Fruit fly (Drosophila melanogaster) whole organism, embryonic: Measurements from ENCODE around the gene CG43400.

Experiments
- Ada2b ChIP-seq: fragments of 200-800 bp; sonication (Bioruptor generic); IDR thresholded peaks from 2 replicates; pipeline ENCODE4 v1.3.6; 2022; ENCODE audit warnings: missing biosample characterization, missing genetic modification characterization
- CG10431 ChIP-seq: fragments of 200-800 bp; sonication (Bioruptor generic); optimal IDR thresholded peaks from 3 replicates; lab custom pipeline; 2018; ENCODE audit warnings: missing biosample characterization, mild to moderate bottlenecking, missing genetic modification characterization
- CG13424 ChIP-seq: fragments of 200-800 bp; sonication (Bioruptor generic); optimal IDR thresholded peaks from 2 replicates; lab custom pipeline; 2019; ENCODE audit warnings: missing biosample characterization, mild to moderate bottlenecking, missing genetic modification characterization, moderate library complexity
- CG17829 ChIP-seq: fragments of 200-800 bp; optimal IDR thresholded peaks from 2 replicates; lab custom pipeline; 2019; ENCODE audit warnings: missing biosample characterization, mild to moderate bottlenecking, missing genetic modification characterization, moderate library complexity
- CG2120 ChIP-seq: fragments of 200-800 bp; sonication (Bioruptor generic); optimal IDR thresholded peaks from 3 replicates; lab custom pipeline; 2016; ENCODE audit warnings: missing biosample characterization, missing genetic modification characterization
- CG3726 ChIP-seq: fragments of 200-800 bp; sonication (Bioruptor generic); IDR thresholded peaks from 3 replicates; pipeline ENCODE4, ENCODE4 v1.3.6; 2022; ENCODE audit warnings: missing biosample characterization, missing genetic modification characterization
- CG3847 ChIP-seq: fragments of 200-800 bp; sonication (Bioruptor generic); IDR thresholded peaks from 2 replicates; pipeline ENCODE4 v1.3.6; 2022; ENCODE audit warnings: missing biosample characterization, missing genetic modification characterization
- CG4730 ChIP-seq: fragments of 200-800 bp; sonication (Bioruptor generic); IDR thresholded peaks from 2 replicates; pipeline ENCODE4 v1.3.6; 2022; ENCODE audit warnings: missing biosample characterization, missing genetic modification characterization
- CG4820 ChIP-seq: fragments of 200-800 bp; sonication (Bioruptor generic); optimal IDR thresholded peaks from 3 replicates; lab custom pipeline; 2016; ENCODE audit warnings: missing biosample characterization, missing genetic modification characterization
- CG7357 ChIP-seq: fragments of 200-800 bp; sonication (Bioruptor generic); IDR thresholded peaks from 3 replicates; pipeline ENCODE4 v1.3.6; 2022; ENCODE audit warnings: missing biosample characterization, missing genetic modification characterization
- CG7987 ChIP-seq: fragments of 200-800 bp; sonication (Bioruptor generic); optimal IDR thresholded peaks from 2 replicates; lab custom pipeline; 2018; ENCODE audit warnings: missing biosample characterization, mild to moderate bottlenecking, missing genetic modification characterization, moderate library complexity
- CG8089 ChIP-seq: fragments of 200-800 bp; sonication (Bioruptor generic); optimal IDR thresholded peaks from 3 replicates; lab custom pipeline; 2016; ENCODE audit warnings: missing biosample characterization, missing genetic modification characterization
- CG8281 ChIP-seq: fragments of 200-800 bp; sonication (Bioruptor generic); optimal IDR thresholded peaks from 2 replicates; lab custom pipeline; 2018; ENCODE audit warnings: missing biosample characterization, mild to moderate bottlenecking, missing genetic modification characterization, moderate library complexity
- CG8359 ChIP-seq: fragments of 200-800 bp; sonication (Bioruptor generic); optimal IDR thresholded peaks from 2 replicates; lab custom pipeline; 2017; ENCODE audit warnings: missing biosample characterization, mild to moderate bottlenecking, missing genetic modification characterization, borderline replicate concordance
- CG9727 ChIP-seq: fragments of 200-800 bp; sonication (Bioruptor generic); optimal IDR thresholded peaks from 3 replicates; lab custom pipeline; 2017; ENCODE audit warnings: missing biosample characterization, mild to moderate bottlenecking, missing genetic modification characterization
- Doc2 ChIP-seq: fragments of 200-800 bp; sonication (Bioruptor generic); IDR thresholded peaks from 2 replicates; pipeline ENCODE4 v1.3.6; 2022; ENCODE audit warnings: missing biosample characterization, missing genetic modification characterization
- Fer2 ChIP-seq: fragments of 200-800 bp; sonication (Bioruptor generic); optimal IDR thresholded peaks from 2 replicates; lab custom pipeline; 2018; ENCODE audit warnings: missing biosample characterization, mild to moderate bottlenecking, missing genetic modification characterization, moderate library complexity
- Fer3 ChIP-seq: fragments of 200-800 bp; sonication (Bioruptor generic); optimal IDR thresholded peaks from 2 replicates; lab custom pipeline; 2018; ENCODE audit warnings: missing biosample characterization, mild to moderate bottlenecking, missing genetic modification characterization, moderate library complexity
- Gug ChIP-seq: fragments of 200-800 bp; sonication (Bioruptor generic); IDR thresholded peaks from 4 replicates; pipeline ENCODE4 v1.3.6; 2022; ENCODE audit warnings: missing biosample characterization, missing genetic modification characterization
- Hr3 ChIP-seq: fragments of 200-800 bp; sonication (Bioruptor generic); optimal IDR thresholded peaks from 3 replicates; lab custom pipeline; 2016; ENCODE audit warnings: missing biosample characterization, missing genetic modification characterization
- MTF-1 ChIP-seq: fragments of 200-800 bp; sonication (Bioruptor generic); optimal IDR thresholded peaks from 2 replicates; lab custom pipeline; 2018; ENCODE audit warnings: missing biosample characterization, mild to moderate bottlenecking, missing genetic modification characterization, borderline replicate concordance
- Side ChIP-seq: fragments of 200-800 bp; sonication (Bioruptor generic); optimal IDR thresholded peaks from 2 replicates; lab custom pipeline; 2016; ENCODE audit warnings: missing biosample characterization, missing genetic modification characterization
- Sox100B ChIP-seq: fragments of 200-800 bp; sonication (Bioruptor generic); optimal IDR thresholded peaks from 3 replicates; lab custom pipeline; 2018; ENCODE audit warnings: missing biosample characterization, mild to moderate bottlenecking, missing genetic modification characterization
- Stat92E ChIP-seq, 3 experiments: fragments of >200 bp in 2 of 3; fragments of 200-800 bp in 1 of 3; sonication (Bioruptor generic) in 1 of 3; optimal IDR thresholded peaks; 2 replicates each; lab custom pipeline; 2017 to 2019; ENCODE audit warnings: missing biosample characterization in 3 of 3, missing genetic modification characterization in 3 of 3, mild to moderate bottlenecking in 1 of 3, moderate library complexity in 1 of 3
- Vsx1 ChIP-seq: fragments of 200-800 bp; sonication (Bioruptor generic); optimal IDR thresholded peaks from 2 replicates; lab custom pipeline; 2017; ENCODE audit warnings: missing biosample characterization, mild to moderate bottlenecking, missing genetic modification characterization, missing genetic modification reagents
- aop ChIP-seq: fragments of 200-800 bp; sonication (Bioruptor generic); IDR thresholded peaks from 2 replicates; pipeline ENCODE4 v1.3.6; 2022; ENCODE audit warnings: missing biosample characterization, missing genetic modification characterization
- cato ChIP-seq: fragments of 200-800 bp; sonication (Bioruptor generic); optimal IDR thresholded peaks from 2 replicates; lab custom pipeline; 2016; ENCODE audit warnings: missing biosample characterization, missing genetic modification characterization, borderline replicate concordance
- chinmo ChIP-seq: fragments of 200-800 bp; sonication (Bioruptor generic); IDR thresholded peaks from 4 replicates; pipeline ENCODE4 v1.3.6; 2022; ENCODE audit warnings: missing biosample characterization, missing genetic modification characterization; ENCODE audit not compliant: partially characterized antibody
- dimm ChIP-seq: fragments of 200-800 bp; sonication (Bioruptor generic); IDR thresholded peaks from 2 replicates; pipeline ENCODE4 v1.3.6; 2022; ENCODE audit warnings: missing biosample characterization, missing genetic modification characterization
- ftz-f1 ChIP-seq: fragments of 200-800 bp; sonication (Bioruptor generic); optimal IDR thresholded peaks from 2 replicates; lab custom pipeline; 2016; ENCODE audit warnings: missing biosample characterization, missing genetic modification characterization
- h ChIP-seq: fragments of >200 bp; optimal IDR thresholded peaks from 2 replicates; lab custom pipeline; 2017
- her ChIP-seq: fragments of 200-800 bp; sonication (Bioruptor generic); optimal IDR thresholded peaks from 2 replicates; lab custom pipeline; 2016; ENCODE audit warnings: missing biosample characterization, missing genetic modification characterization
- hkb ChIP-seq, 2 experiments: fragments of 200-800 bp in 1 of 2; fragments of >200 bp in 1 of 2; sonication (Bioruptor generic) in 1 of 2; IDR thresholded peaks in 1 of 2; optimal IDR thresholded peaks in 1 of 2; 2 replicates each; pipeline versions ENCODE4 v1.3.6 to Lab custom; 2017 to 2022; ENCODE audit warnings: missing biosample characterization in 1 of 2, missing genetic modification characterization in 1 of 2
- jigr1 ChIP-seq: fragments of 200-800 bp; sonication (Bioruptor generic); IDR thresholded peaks from 3 replicates; pipeline ENCODE4 v1.3.6; 2022; ENCODE audit warnings: missing biosample characterization, missing genetic modification characterization
- kah ChIP-seq: fragments of 200-800 bp; sonication (Bioruptor generic); optimal IDR thresholded peaks from 2 replicates; lab custom pipeline; 2018; ENCODE audit warnings: missing biosample characterization, mild to moderate bottlenecking, missing genetic modification characterization
- lola ChIP-seq, 3 experiments: fragments of >200 bp in 2 of 3; fragments of 200-800 bp in 1 of 3; sonication (Bioruptor generic) in 1 of 3; optimal IDR thresholded peaks; 2 replicates each; lab custom pipeline; 2017 to 2019; ENCODE audit warnings: missing biosample characterization in 3 of 3, missing genetic modification characterization in 3 of 3, mild to moderate bottlenecking in 1 of 3, moderate library complexity in 1 of 3
- nau ChIP-seq: fragments of 200-800 bp; sonication (Bioruptor generic); optimal IDR thresholded peaks from 3 replicates; lab custom pipeline; 2017; ENCODE audit warnings: missing biosample characterization, mild to moderate bottlenecking, missing genetic modification characterization, missing genetic modification reagents
- nom ChIP-seq: fragments of 200-800 bp; sonication (Bioruptor generic); optimal IDR thresholded peaks from 2 replicates; lab custom pipeline; 2017; ENCODE audit warnings: missing biosample characterization, missing genetic modification characterization, mild to moderate bottlenecking, moderate library complexity, missing genetic modification reagents
- pros ChIP-seq: fragments of 200-800 bp; sonication (Bioruptor generic); optimal IDR thresholded peaks from 3 replicates; lab custom pipeline; 2019; ENCODE audit warnings: missing biosample characterization, mild to moderate bottlenecking, missing genetic modification characterization, moderate library complexity
- psq ChIP-seq: fragments of 200-800 bp; sonication (Bioruptor generic); optimal IDR thresholded peaks from 2 replicates; lab custom pipeline; 2017; ENCODE audit warnings: missing biosample characterization, missing genetic modification characterization
- row ChIP-seq: fragments of 200-800 bp; sonication (Bioruptor generic); IDR thresholded peaks from 3 replicates; pipeline ENCODE4 v1.3.6; 2022; ENCODE audit warnings: missing biosample characterization, missing genetic modification characterization
- sc ChIP-seq, 3 experiments: fragments of >200 bp in 2 of 3; fragments of 200-800 bp in 1 of 3; sonication (Bioruptor generic) in 1 of 3; optimal IDR thresholded peaks; 2 replicates in 2 of 3; 3 replicates in 1 of 3; lab custom pipeline; 2017; ENCODE audit warnings: mild to moderate bottlenecking in 1 of 3, missing biosample characterization in 1 of 3, missing genetic modification characterization in 1 of 3, missing genetic modification reagents in 1 of 3
- sens-2 ChIP-seq: fragments of 200-800 bp; sonication (Bioruptor generic); IDR thresholded peaks from 2 replicates; pipeline ENCODE4 v1.3.6; 2022; ENCODE audit warnings: missing biosample characterization, missing genetic modification characterization
- sisA ChIP-seq: fragments of 200-800 bp; sonication (Bioruptor generic); IDR thresholded peaks from 2 replicates; pipeline ENCODE4 v1.3.6; 2022; ENCODE audit warnings: missing biosample characterization, missing genetic modification characterization
- sob ChIP-seq: fragments of 200-800 bp; sonication (Bioruptor generic); IDR thresholded peaks from 2 replicates; pipeline ENCODE4 v1.3.6; 2022; ENCODE audit warnings: missing biosample characterization, missing genetic modification characterization
- sqz ChIP-seq: fragments of 200-800 bp; sonication (Bioruptor generic); optimal IDR thresholded peaks from 3 replicates; lab custom pipeline; 2018; ENCODE audit warnings: missing biosample characterization, mild to moderate bottlenecking, missing genetic modification characterization
- wdn ChIP-seq: fragments of 200-800 bp; sonication (Bioruptor generic); IDR thresholded peaks from 2 replicates; pipeline ENCODE4 v1.3.6; 2022; ENCODE audit warnings: missing biosample characterization, missing genetic modification characterization

Gene CG43400

dm6 chr2L:8535394-8536176, 45.0 kb downstream of the CG43400 start (continued):
- peak in 1 of 3 experiments; percentile 96 for TF ChIP-seq lola (GFP tag; optimal IDR thresholded peaks at IDR 0.05; lab: Kevin White, UChicago)
- TF ChIP-seq wdn (GFP tag; lab: Robert Waterston, UW): no peak; the same call in none of the 2 replicates
- peak; percentile 96 for TF ChIP-seq CG17829 (tag; lab: Kevin White, UChicago)
- TF ChIP-seq CG3726 (GFP tag; lab: Robert Waterston, UW): peak; percentile 13; the same call in 2 of the 3 replicates
- TF ChIP-seq MTF-1 (GFP tag; lab: Kevin White, UChicago): peak; percentile 65
- peak; percentile 57 for TF ChIP-seq CG2120 (GFP tag; lab: Kevin White, UChicago)
- TF ChIP-seq nau: peak; percentile 9
- TF ChIP-seq CG10431 (GFP tag; lab: Kevin White, UChicago): peak; percentile 79
- TF ChIP-seq Side: peak; percentile 38
- TF ChIP-seq sqz (GFP tag; lab: Kevin White, UChicago): peak; percentile 90
- peak; percentile 92 for TF ChIP-seq row (GFP tag; lab: Robert Waterston, UW)
- TF ChIP-seq sc (optimal IDR thresholded peaks at IDR 0.05; lab: Kevin White, UChicago): no peak
- TF ChIP-seq sc (GFP tag; optimal IDR thresholded peaks at IDR 0.05; lab: Kevin White, UChicago): peak; percentile 93
- peak; percentile 75 for TF ChIP-seq sisA
- 0 out of 2 replicates have a peak, but pooled peaks have one; percentile 9 for TF ChIP-seq sens-2 (GFP tag; lab: Robert Waterston, UW)
- TF ChIP-seq Sox100B (GFP tag; lab: Kevin White, UChicago): peak; percentile 98
- no peak for TF ChIP-seq hkb (optimal IDR thresholded peaks at IDR 0.05; lab: Kevin White, UChicago)
- peak; percentile 71; the same call in 1 of the 2 replicates for TF ChIP-seq hkb (GFP tag; IDR thresholded peaks at IDR 0.05; lab: Robert Waterston, UW)
- TF ChIP-seq CG4820 (GFP tag; lab: Kevin White, UChicago): peak; percentile 85
- TF ChIP-seq CG9727 (GFP tag; lab: Kevin White, UChicago): peak; percentile 96
- no peak for TF ChIP-seq CG8089 (GFP tag; lab: Kevin White, UChicago)
- peak; percentile 72; the same call in 1 of the 3 replicates for TF ChIP-seq jigr1 (GFP tag; lab: Robert Waterston, UW)
- TF ChIP-seq sob (GFP tag; lab: Robert Waterston, UW): peak; percentile 56
- TF ChIP-seq CG4730 (GFP tag; lab: Robert Waterston, UW): peak; percentile 59
- peak; percentile 89 for TF ChIP-seq Hr3
- TF ChIP-seq h (lab: Kevin White, UChicago): no peak
- peak; percentile 78 for TF ChIP-seq CG3847 (GFP tag; lab: Robert Waterston, UW)
- no peak for TF ChIP-seq Doc2 (GFP tag; lab: Robert Waterston, UW)
- TF ChIP-seq CG8359 (GFP tag; lab: Kevin White, UChicago): peak; percentile 84
- peak; percentile 50; the same call in 1 of the 4 replicates for TF ChIP-seq Gug
- TF ChIP-seq Fer2: peak; percentile 81
- no peak for TF ChIP-seq dimm
- TF ChIP-seq chinmo (GFP tag; lab: Robert Waterston, UW): no peak
- peak; percentile 30 for TF ChIP-seq her (GFP tag; lab: Kevin White, UChicago)
- TF ChIP-seq Fer3 (tag; lab: Kevin White, UChicago): peak; percentile 85
- TF ChIP-seq pros (GFP tag; lab: Kevin White, UChicago): peak; percentile 19
- peak in 1 of 3 experiments; percentile 51 for TF ChIP-seq Stat92E (GFP tag; optimal IDR thresholded peaks at IDR 0.05; lab: Kevin White, UChicago)
- TF ChIP-seq CG8281 (tag; lab: Kevin White, UChicago): peak; percentile 85
- peak; percentile 67 for TF ChIP-seq nom (GFP tag; lab: Kevin White, UChicago)
- no peak for TF ChIP-seq ftz-f1 (GFP tag; lab: Kevin White, UChicago)
- TF ChIP-seq CG13424 (tag; lab: Kevin White, UChicago): peak; percentile 97
- TF ChIP-seq CG7357: peak; percentile 78
- TF ChIP-seq psq (GFP tag; lab: Kevin White, UChicago): peak; percentile 76
- TF ChIP-seq kah (GFP tag; lab: Kevin White, UChicago): peak; percentile 83
- TF ChIP-seq cato (GFP tag; lab: Kevin White, UChicago): peak; percentile 86
- TF ChIP-seq Ada2b (GFP tag; lab: Robert Waterston, UW): peak; percentile 60
- TF ChIP-seq CG7987 (GFP tag; lab: Kevin White, UChicago): peak; percentile 56
- no peak for TF ChIP-seq aop (GFP tag; lab: Robert Waterston, UW)
- peak; percentile 89 for TF ChIP-seq Vsx1 (GFP tag; lab: Kevin White, UChicago)
